Worm (Caenorhabditis elegans) whole organism, L2 larva: ENCODE data around the gene vnut-1.

ENCODE experiments used
- C34F6.9 ChIP-seq: fragments of 150-350 bp; optimal IDR thresholded peaks from 2 replicates; lab custom pipeline; 2014; ENCODE audit warnings: missing biosample characterization, missing genetic modification characterization
- F13H6.1 ChIP-seq: sonication (generic microtip); optimal IDR thresholded peaks from 2 replicates; lab custom pipeline; 2016; ENCODE audit warnings: missing genetic modification characterization, missing compliant biosample characterization
- R02D3.7 ChIP-seq: fragments of 150-350 bp; optimal IDR thresholded peaks from 2 replicates; lab custom pipeline; 2014; ENCODE audit warnings: missing biosample characterization, missing genetic modification characterization
- ZK546.5 ChIP-seq: sonication (generic microtip); optimal IDR thresholded peaks from 2 replicates; lab custom pipeline; 2017; ENCODE audit warnings: missing biosample characterization, missing genetic modification characterization
- alr-1 ChIP-seq: fragments of 150-350 bp; optimal IDR thresholded peaks from 2 replicates; lab custom pipeline; 2014; ENCODE audit warnings: missing biosample characterization, missing genetic modification characterization
- aly-2 ChIP-seq: fragments of 150-350 bp; optimal IDR thresholded peaks from 2 replicates; lab custom pipeline; 2014; ENCODE audit warnings: missing biosample characterization, missing genetic modification characterization
- blmp-1 ChIP-seq: sonication (generic microtip); optimal IDR thresholded peaks from 2 replicates; lab custom pipeline; 2017; ENCODE audit warnings: missing genetic modification characterization, mild to moderate bottlenecking, missing compliant biosample characterization, antibody characterized with exemption, moderate library complexity; ENCODE audit not compliant: insufficient read depth
- ceh-16 ChIP-seq: fragments of 150-350 bp; optimal IDR thresholded peaks from 2 replicates; lab custom pipeline; 2014; ENCODE audit warnings: missing biosample characterization, missing genetic modification characterization
- ceh-82 ChIP-seq: fragments of 150-350 bp; optimal IDR thresholded peaks from 2 replicates; lab custom pipeline; 2014; ENCODE audit warnings: missing biosample characterization, missing genetic modification characterization
- crh-2 ChIP-seq: sonication (generic microtip); optimal IDR thresholded peaks from 2 replicates; lab custom pipeline; 2017; ENCODE audit warnings: missing biosample characterization, missing genetic modification characterization
- dmd-4 ChIP-seq: sonication (generic microtip); optimal IDR thresholded peaks from 2 replicates; lab custom pipeline; 2017; ENCODE audit warnings: missing biosample characterization, missing genetic modification characterization
- egl-27 ChIP-seq: sonication (generic microtip); optimal IDR thresholded peaks from 3 replicates; lab custom pipeline; 2017; ENCODE audit warnings: missing biosample characterization, missing genetic modification reagents, missing genetic modification characterization
- elt-1 ChIP-seq: fragments of 150-350 bp; optimal IDR thresholded peaks from 2 replicates; lab custom pipeline; 2014; ENCODE audit warnings: missing biosample characterization, missing genetic modification characterization
- elt-3 ChIP-seq: sonication (generic microtip); optimal IDR thresholded peaks from 2 replicates; lab custom pipeline; 2017; ENCODE audit warnings: missing biosample characterization, missing genetic modification characterization
- gmeb-1 ChIP-seq: fragments of 150-350 bp; optimal IDR thresholded peaks from 2 replicates; lab custom pipeline; 2014; ENCODE audit warnings: missing biosample characterization, missing genetic modification characterization
- lin-13 ChIP-seq: fragments of 150-350 bp; optimal IDR thresholded peaks from 2 replicates; lab custom pipeline; 2014; ENCODE audit warnings: missing biosample characterization, missing genetic modification reagents, missing genetic modification characterization
- lin-39 ChIP-seq: fragments of 150-350 bp; optimal IDR thresholded peaks from 2 replicates; lab custom pipeline; 2014; ENCODE audit warnings: missing biosample characterization, missing genetic modification reagents, missing genetic modification characterization
- lsy-2 ChIP-seq, 2 experiments: fragments of 150-350 bp in 1 of 2; sonication (generic microtip) in 1 of 2; optimal IDR thresholded peaks; 2 replicates each; lab custom pipeline; 2014 to 2017; ENCODE audit warnings: missing biosample characterization in 2 of 2, missing genetic modification characterization in 2 of 2
- mab-5 ChIP-seq: fragments of 150-350 bp; optimal IDR thresholded peaks from 2 replicates; lab custom pipeline; 2014; ENCODE audit warnings: missing biosample characterization, missing genetic modification characterization
- mbf-1 ChIP-seq: sonication (generic microtip); optimal IDR thresholded peaks from 2 replicates; lab custom pipeline; 2017; ENCODE audit warnings: missing biosample characterization, missing genetic modification characterization
- mdl-1 ChIP-seq, 2 experiments: fragments of 150-350 bp in 1 of 2; sonication (generic microtip) in 1 of 2; optimal IDR thresholded peaks; 2 replicates each; lab custom pipeline; 2017; ENCODE audit warnings: missing biosample characterization in 2 of 2, missing genetic modification characterization in 2 of 2
- nhr-11 ChIP-seq: fragments of 150-350 bp; optimal IDR thresholded peaks from 2 replicates; lab custom pipeline; 2014; ENCODE audit warnings: missing biosample characterization, missing genetic modification characterization
- nhr-12 ChIP-seq: fragments of 150-350 bp; optimal IDR thresholded peaks from 2 replicates; lab custom pipeline; 2014; ENCODE audit warnings: missing biosample characterization, missing genetic modification characterization
- nhr-129 ChIP-seq: fragments of 150-350 bp; optimal IDR thresholded peaks from 2 replicates; lab custom pipeline; 2014; ENCODE audit warnings: missing biosample characterization, missing genetic modification characterization
- nhr-21 ChIP-seq: fragments of 150-350 bp; optimal IDR thresholded peaks from 2 replicates; lab custom pipeline; 2014; ENCODE audit warnings: missing biosample characterization, missing genetic modification characterization
- nhr-237 ChIP-seq: fragments of 150-350 bp; optimal IDR thresholded peaks from 2 replicates; lab custom pipeline; 2014; ENCODE audit warnings: missing biosample characterization, missing genetic modification characterization
- nhr-6 ChIP-seq: fragments of 150-350 bp; optimal IDR thresholded peaks from 2 replicates; lab custom pipeline; 2014; ENCODE audit warnings: missing biosample characterization, missing genetic modification characterization
- nhr-77 ChIP-seq: fragments of 150-350 bp; optimal IDR thresholded peaks from 2 replicates; lab custom pipeline; 2014; ENCODE audit warnings: missing biosample characterization, missing genetic modification characterization
- peb-1 ChIP-seq: fragments of 150-350 bp; optimal IDR thresholded peaks from 2 replicates; lab custom pipeline; 2014; ENCODE audit warnings: missing biosample characterization, missing genetic modification characterization
- sem-4 ChIP-seq: fragments of 150-350 bp; optimal IDR thresholded peaks from 2 replicates; lab custom pipeline; 2014; ENCODE audit warnings: missing biosample characterization, missing genetic modification reagents, missing genetic modification characterization
- skn-1 ChIP-seq: sonication (generic microtip); optimal IDR thresholded peaks from 2 replicates; lab custom pipeline; 2017; ENCODE audit warnings: missing biosample characterization, missing genetic modification characterization
- sma-3 ChIP-seq: sonication (generic microtip); optimal IDR thresholded peaks from 2 replicates; lab custom pipeline; 2016; ENCODE audit warnings: missing genetic modification reagents, missing genetic modification characterization, missing compliant biosample characterization
- sma-9 ChIP-seq, 2 experiments: fragments of 150-350 bp in 1 of 2; sonication (generic microtip) in 1 of 2; optimal IDR thresholded peaks; 2 replicates each; lab custom pipeline; 2014 to 2016; ENCODE audit warnings: missing genetic modification characterization in 2 of 2, mild to moderate bottlenecking in 1 of 2, missing biosample characterization in 1 of 2, missing compliant biosample characterization in 1 of 2, missing genetic modification reagents in 1 of 2, moderate library complexity in 1 of 2
- unc-39 ChIP-seq: fragments of 150-350 bp; optimal IDR thresholded peaks from 2 replicates; lab custom pipeline; 2014; ENCODE audit warnings: missing biosample characterization, missing genetic modification characterization
- unc-55 ChIP-seq: fragments of 150-350 bp; sonication (generic microtip); optimal IDR thresholded peaks from 3 replicates; lab custom pipeline; 2014; ENCODE audit warnings: missing biosample characterization, missing genetic modification reagents, missing genetic modification characterization
- unc-62 ChIP-seq: fragments of 150-350 bp; optimal IDR thresholded peaks from 2 replicates; lab custom pipeline; 2014; ENCODE audit warnings: missing biosample characterization, missing genetic modification reagents, missing genetic modification characterization
- zag-1 ChIP-seq: fragments of 150-350 bp; optimal IDR thresholded peaks from 2 replicates; lab custom pipeline; 2014; ENCODE audit warnings: missing biosample characterization, missing genetic modification characterization
- ztf-1 ChIP-seq: fragments of 200-800 bp; sonication (Bioruptor generic); conservative IDR thresholded peaks from 2 replicates; pipeline ENCODE4 v1.3.6; 2022; ENCODE audit warnings: missing genetic modification characterization, missing compliant biosample characterization
- ztf-4 ChIP-seq: fragments of 150-350 bp; optimal IDR thresholded peaks from 2 replicates; lab custom pipeline; 2014; ENCODE audit warnings: missing biosample characterization, missing genetic modification characterization

vnut-1 gene

ce11 chrII:14470020-14470419 lies 19.6 kb upstream of the vnut-1 start:
- TF ChIP-seq sem-4 (tag; lab: Kevin White, UChicago) (no peak), peb-1 (no peak), ZK546.5 (tag; lab: Kevin White, UChicago) (no peak), unc-62 (GFP tag; lab: Kevin White, UChicago) (no peak), zag-1 (tag; lab: Kevin White, UChicago) (no peak), egl-27 (tag; lab: Kevin White, UChicago) (no peak), ztf-1 (GFP tag; lab: Robert Waterston, UW) (no peak), ztf-4 (no peak), lsy-2 (tag; optimal IDR thresholded peaks at IDR 0.05; lab: Kevin White, UChicago) (no peak), skn-1 (tag; lab: Kevin White, UChicago) (no peak), elt-3 (tag; lab: Kevin White, UChicago) (no peak), nhr-77 (tag; lab: Kevin White, UChicago) (no peak)

- TF ChIP-seq peb-1 (no peak), unc-62 (GFP tag; lab: Kevin White, UChicago) (no peak), R02D3.7 (tag; lab: Kevin White, UChicago) (no peak), dmd-4 (tag; lab: Kevin White, UChicago) (no peak), nhr-21 (no peak), sma-9 (GFP tag; optimal IDR thresholded peaks at IDR 0.05; lab: Kevin White, UChicago) (no peak), sma-9 (tag; optimal IDR thresholded peaks at IDR 0.05; lab: Kevin White, UChicago) (no peak), ZK546.5 (tag; lab: Kevin White, UChicago) (no peak), blmp-1 (tag; lab: Kevin White, UChicago) (no peak), aly-2 (tag; lab: Kevin White, UChicago) (no peak), unc-39 (no peak), zag-1 (tag; lab: Kevin White, UChicago) (no peak), skn-1 (tag; lab: Kevin White, UChicago) (no peak), sma-3 (peak; percentile 20), nhr-11 (no peak), nhr-6 (no peak), nhr-12 (tag; lab: Kevin White, UChicago) (no peak), ceh-82 (no peak), mdl-1 (tag; optimal IDR thresholded peaks at IDR 0.05; lab: Kevin White, UChicago) (no peak), ztf-4 (no peak), gmeb-1 (tag; lab: Kevin White, UChicago) (peak; percentile 14), crh-2 (tag; lab: Kevin White, UChicago) (no peak), lin-39 (no peak), nhr-237 (tag; lab: Kevin White, UChicago) (no peak), lin-13 (GFP tag; lab: Kevin White, UChicago) (no peak), elt-3 (tag; lab: Kevin White, UChicago) (no peak), alr-1 (no peak), C34F6.9 (tag; lab: Kevin White, UChicago) (no peak), unc-55 (peak; percentile 1), elt-1 (tag; lab: Kevin White, UChicago) (no peak), F13H6.1 (tag; lab: Kevin White, UChicago) (no peak), nhr-129 (tag; lab: Kevin White, UChicago) (peak; percentile 59), ceh-16 (no peak), mab-5 (tag; lab: Kevin White, UChicago) (no peak), sem-4 (tag; lab: Kevin White, UChicago) (no peak), lsy-2 (tag; optimal IDR thresholded peaks at IDR 0.05; lab: Kevin White, UChicago) (peak in 1 of 2 experiments; percentile 37), mbf-1 (tag; lab: Kevin White, UChicago) (no peak)
These were observed 14.9 kb upstream of the vnut-1 start for ce11 chrII:14474700-14475099.

- TF ChIP-seq gmeb-1 (tag; lab: Kevin White, UChicago) (peak; percentile 6), zag-1 (tag; lab: Kevin White, UChicago) (no peak)
These were observed 9.9 kb upstream of the vnut-1 start, which contains the start of gene C13B4.1 for ce11 chrII:14479583-14480245. Gene C13B4.1 (minus strand): TSS chrII:14479633.
